Fruit fly (Drosophila melanogaster): ENCODE measurements around the gene Xrp1.

Xrp1 gene

dm6 chr3R:18905921-18906878, 8.6 kb upstream of the Xrp1 start, which contains the start of gene EndoA (continued):
- TF ChIP-seq CG30403 (GFP tag; optimal IDR thresholded peaks at IDR 0.05) (peak; percentile 40), dmrt99B (tag; optimal IDR thresholded peaks at IDR 0.05) (peak; percentile 52), Meics (GFP tag; optimal IDR thresholded peaks at IDR 0.05) (peak; percentile 61), CG14441 (GFP tag; IDR thresholded peaks at IDR 0.05) (peak; percentile 67), inv (GFP tag; IDR thresholded peaks at IDR 0.05; ENCODE audit: partially characterized antibody) (peak; percentile 78), CG17612 (GFP tag; IDR thresholded peaks at IDR 0.05) (no peak), row (GFP tag; IDR thresholded peaks at IDR 0.05) (peak; percentile 79), CG4328 (GFP tag; optimal IDR thresholded peaks at IDR 0.05) (no peak), CG6854 (GFP tag; optimal IDR thresholded peaks at IDR 0.05) (no peak), CG13775 (GFP tag; optimal IDR thresholded peaks at IDR 0.05) (peak; percentile 24), CG3281 (GFP tag; optimal IDR thresholded peaks at IDR 0.05) (peak; percentile 40), fru (optimal IDR thresholded peaks at IDR 0.05) (no peak), CG11085 (GFP tag; IDR thresholded peaks at IDR 0.05) (no peak), Ets97D (GFP tag; optimal IDR thresholded peaks at IDR 0.05) (peak; percentile 43), pan (optimal IDR thresholded peaks at IDR 0.05) (no peak), pan (GFP tag; optimal IDR thresholded peaks at IDR 0.05 in 1 of 2, IDR thresholded peaks at IDR 0.05 in 1 of 2) (peak in 1 of 2 experiments; percentile 64), GATAe (GFP tag; conservative IDR thresholded peaks at IDR 0.05) (no peak), trem (tag; optimal IDR thresholded peaks at IDR 0.05) (peak; percentile 49), CG11398 (GFP tag; optimal IDR thresholded peaks at IDR 0.05) (no peak), CG12236 (GFP tag; optimal IDR thresholded peaks at IDR 0.05) (no peak), Hmx (GFP tag; optimal IDR thresholded peaks at IDR 0.05) (no peak), Antp (GFP tag; optimal IDR thresholded peaks at IDR 0.05) (peak; percentile 36), CG13624 (GFP tag; optimal IDR thresholded peaks at IDR 0.05) (no peak), gem (tag; optimal IDR thresholded peaks at IDR 0.05) (peak; percentile 75), gsb-n (tag; optimal IDR thresholded peaks at IDR 0.05) (peak; percentile 65), CG8924 (tag; optimal IDR thresholded peaks at IDR 0.05) (peak; percentile 80), stwl (tag; optimal IDR thresholded peaks at IDR 0.05) (peak; percentile 78), CG15269 (tag; optimal IDR thresholded peaks at IDR 0.05) (peak; percentile 60), HLHmδ (GFP tag; optimal IDR thresholded peaks at IDR 0.05) (no peak), C15 (GFP tag; IDR thresholded peaks at IDR 0.05) (no peak), CG7556 (GFP tag; optimal IDR thresholded peaks at IDR 0.05) (peak; percentile 55), her (GFP tag; optimal IDR thresholded peaks at IDR 0.05) (no peak), CG11456 (GFP tag; IDR thresholded peaks at IDR 0.05) (peak; percentile 4; the same call in 1 of the 3 replicates), MBD-R2 (GFP tag; IDR thresholded peaks at IDR 0.05) (peak; percentile 58), psq (GFP tag; optimal IDR thresholded peaks at IDR 0.05) (no peak), unc-4 (GFP tag; IDR thresholded peaks at IDR 0.05; ENCODE audit: partially characterized antibody) (peak; percentile 67), ERR (GFP tag; optimal IDR thresholded peaks at IDR 0.05) (peak; percentile 5), danr (GFP tag; IDR thresholded peaks at IDR 0.05) (no peak), CG33557 (GFP tag; optimal IDR thresholded peaks at IDR 0.05) (peak; percentile 4), E2f2 (GFP tag; IDR thresholded peaks at IDR 0.05) (peak; percentile 64), CG1603 (tag; optimal IDR thresholded peaks at IDR 0.05) (peak; percentile 70), CG4424 (GFP tag; optimal IDR thresholded peaks at IDR 0.05) (peak; percentile 2), tx (GFP tag; optimal IDR thresholded peaks at IDR 0.05) (no peak), CG4404 (GFP tag; IDR thresholded peaks at IDR 0.05) (no peak), tna (GFP tag; IDR thresholded peaks at IDR 0.05; ENCODE audit: partially characterized antibody) (no peak; the same call in 1 of the 2 replicates), CG9437 (GFP tag; optimal IDR thresholded peaks at IDR 0.05) (no peak), CG2116 (GFP tag; optimal IDR thresholded peaks at IDR 0.05) (peak; percentile 65), CG18262 (tag; optimal IDR thresholded peaks at IDR 0.05) (peak; percentile 76), gro (GFP tag; optimal IDR thresholded peaks at IDR 0.05) (no peak)

Data from whole organism, embryonic.